Worm (Caenorhabditis elegans): ENCODE data around the gene glb-1.
A peak's percentile ranks its signal among the peaks of the same experiment; 100 is the strongest.

Gene glb-1

DNA sequence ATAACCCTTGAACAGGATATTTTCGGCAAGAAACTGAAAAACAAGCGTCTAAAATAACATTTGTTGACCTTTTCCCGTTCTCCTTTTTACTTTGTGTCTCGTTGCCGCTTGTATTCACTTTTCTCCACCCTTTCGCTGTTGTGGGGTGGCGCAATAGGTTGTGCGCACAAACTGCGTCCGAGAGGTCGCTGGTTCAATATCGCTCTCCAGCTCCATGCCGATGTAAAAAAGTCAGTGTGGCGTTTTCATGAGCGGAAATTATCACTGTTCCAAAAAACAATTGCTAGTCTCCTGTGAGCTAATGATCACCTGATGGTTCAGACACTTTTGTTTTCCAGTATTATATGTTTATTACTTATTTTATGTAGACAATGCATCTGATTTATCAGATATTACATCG is 14.5 kb upstream of the glb-1 start (continued):
- TF ChIP-seq ceh-22 (tag; optimal IDR thresholded peaks at IDR 0.05), result peak; percentile 56
- peak; percentile 88 for TF ChIP-seq hlh-13 (GFP tag; optimal IDR thresholded peaks at IDR 0.05)
- TF ChIP-seq fkh-10 (GFP tag; optimal IDR thresholded peaks at IDR 0.05), result peak; percentile 33
- peak; percentile 51 for TF ChIP-seq unc-42 (tag; optimal IDR thresholded peaks at IDR 0.05)
- peak; percentile 3 for TF ChIP-seq ets-4 (tag; optimal IDR thresholded peaks at IDR 0.05)
- peak; percentile 70 for TF ChIP-seq dve-1 (tag; optimal IDR thresholded peaks at IDR 0.05)
- TF ChIP-seq C08G9.2 (tag; optimal IDR thresholded peaks at IDR 0.05), result peak; percentile 76
- TF ChIP-seq elt-4 (tag; optimal IDR thresholded peaks at IDR 0.05), result no peak
- peak; percentile 89 for TF ChIP-seq pha-2 (tag; optimal IDR thresholded peaks at IDR 0.05)
- peak; percentile 81 for TF ChIP-seq ahr-1 (tag; optimal IDR thresholded peaks at IDR 0.05)
- TF ChIP-seq nhr-232 (tag; optimal IDR thresholded peaks at IDR 0.05), result peak; percentile 88
- TF ChIP-seq unc-86 (tag; optimal IDR thresholded peaks at IDR 0.05), result peak; percentile 91
- TF ChIP-seq pag-3 (tag; optimal IDR thresholded peaks at IDR 0.05; ENCODE audit: borderline replicate concordance), result no peak
- peak; percentile 90 for TF ChIP-seq K02D7.2 (tag; optimal IDR thresholded peaks at IDR 0.05)
- peak; percentile 78 for TF ChIP-seq sdc-2 (tag; optimal IDR thresholded peaks at IDR 0.05)
- no peak for TF ChIP-seq unc-55 (GFP tag; optimal IDR thresholded peaks at IDR 0.05)
- peak; percentile 4 for TF ChIP-seq hlh-30 (tag; optimal IDR thresholded peaks at IDR 0.05; ENCODE audit: insufficient read depth)
- peak; percentile 84 for TF ChIP-seq dmd-4 (tag; optimal IDR thresholded peaks at IDR 0.05; ENCODE audit: borderline replicate concordance)
- peak; percentile 78 for TF ChIP-seq odd-2 (tag; optimal IDR thresholded peaks at IDR 0.05)
- TF ChIP-seq sox-4 (tag; optimal IDR thresholded peaks at IDR 0.05), result peak; percentile 89
- TF ChIP-seq F13H6.1 (tag; optimal IDR thresholded peaks at IDR 0.05), result peak; percentile 69
- peak; percentile 86 for TF ChIP-seq hlh-15 (tag; optimal IDR thresholded peaks at IDR 0.05)
- peak; percentile 85 for TF ChIP-seq T23F11.4 (GFP tag; optimal IDR thresholded peaks at IDR 0.05)
- TF ChIP-seq ceh-24 (tag; optimal IDR thresholded peaks at IDR 0.05), result peak; percentile 85
- TF ChIP-seq ceh-34 (tag; optimal IDR thresholded peaks at IDR 0.05), result peak; percentile 94
- peak; percentile 87 for TF ChIP-seq eyg-1 (tag; optimal IDR thresholded peaks at IDR 0.05)
- peak; percentile 89 for TF ChIP-seq gmeb-2 (tag; optimal IDR thresholded peaks at IDR 0.05)
- TF ChIP-seq K09A11.1 (tag; optimal IDR thresholded peaks at IDR 0.05; ENCODE audit: insufficient read depth), result peak; percentile 72
- no peak for TF ChIP-seq pax-1 (tag; optimal IDR thresholded peaks at IDR 0.05)
- peak; percentile 91 for TF ChIP-seq syd-9 (tag; optimal IDR thresholded peaks at IDR 0.05)
- TF ChIP-seq lin-11 (tag; optimal IDR thresholded peaks at IDR 0.05), result peak; percentile 86
- peak; percentile 95 for TF ChIP-seq elt-2 (tag; optimal IDR thresholded peaks at IDR 0.05)
- peak; percentile 59 for TF ChIP-seq tbx-7 (tag; optimal IDR thresholded peaks at IDR 0.05)
- peak; percentile 3 for TF ChIP-seq pros-1 (tag; optimal IDR thresholded peaks at IDR 0.05)
- peak; percentile 88 for TF ChIP-seq pat-9 (tag; optimal IDR thresholded peaks at IDR 0.05)
- TF ChIP-seq nfya-1 (tag; optimal IDR thresholded peaks at IDR 0.05), result peak; percentile 70
- TF ChIP-seq nhr-11 (tag; optimal IDR thresholded peaks at IDR 0.05), result no peak
- TF ChIP-seq ceh-18 (tag; optimal IDR thresholded peaks at IDR 0.05), result peak; percentile 84
- peak; percentile 93 for TF ChIP-seq tbx-2 (tag; optimal IDR thresholded peaks at IDR 0.05)
- peak; percentile 95 for TF ChIP-seq ceh-19 (GFP tag; optimal IDR thresholded peaks at IDR 0.05)
- peak; percentile 86 for TF ChIP-seq C38D4.7 (GFP tag; optimal IDR thresholded peaks at IDR 0.05)
- peak; percentile 87 for TF ChIP-seq madf-2 (tag; optimal IDR thresholded peaks at IDR 0.05)
- peak; percentile 86 for TF ChIP-seq ttx-3 (tag; optimal IDR thresholded peaks at IDR 0.05)
- peak; percentile 96 for TF ChIP-seq hlh-6 (tag; optimal IDR thresholded peaks at IDR 0.05)
- peak; percentile 83 for TF ChIP-seq fax-1 (tag; optimal IDR thresholded peaks at IDR 0.05)
- peak; percentile 67 for TF ChIP-seq unc-3 (GFP tag; conservative IDR thresholded peaks at IDR 0.05)
- TF ChIP-seq unc-3 (tag; optimal IDR thresholded peaks at IDR 0.05), result peak; percentile 85
- TF ChIP-seq rnt-1 (tag; optimal IDR thresholded peaks at IDR 0.05), result peak; percentile 82
- peak; percentile 78 for TF ChIP-seq ceh-45 (GFP tag; IDR thresholded peaks at IDR 0.05)
- TF ChIP-seq ref-2 (tag; optimal IDR thresholded peaks at IDR 0.05), result peak; percentile 63
- peak; percentile 75 for TF ChIP-seq lim-6 (tag; optimal IDR thresholded peaks at IDR 0.05)

All from whole organism, late embryonic.